Worm (Caenorhabditis elegans) whole organism, L4 larva: Measurements from ENCODE around the gene glrx-5.

ENCODE experiments used
- D1046.2 ChIP-seq: fragments of 200-800 bp; sonication (Bioruptor generic); IDR thresholded peaks from 2 replicates; pipeline ENCODE4 v1.3.6; 2022; ENCODE audit warnings: missing genetic modification characterization, missing compliant biosample characterization
- F49E8.2 ChIP-seq: sonication (generic microtip); optimal IDR thresholded peaks from 2 replicates; lab custom pipeline; 2016; ENCODE audit warnings: missing compliant biosample characterization, mild to moderate bottlenecking, missing genetic modification characterization, borderline replicate concordance
- R02D3.7 ChIP-seq: fragments of 150-350 bp; sonication (generic microtip); optimal IDR thresholded peaks from 3 replicates; lab custom pipeline; 2014; ENCODE audit warnings: missing biosample characterization, missing genetic modification characterization
- T20F7.1 ChIP-seq: fragments of 200-800 bp; sonication (Bioruptor generic); optimal IDR thresholded peaks from 2 replicates; lab custom pipeline; 2018; ENCODE audit warnings: mild to moderate bottlenecking, missing genetic modification characterization, missing compliant biosample characterization
- T26A8.4 ChIP-seq: fragments of 200-800 bp; sonication (Bioruptor generic); IDR thresholded peaks from 2 replicates; pipeline ENCODE4 v1.3.6; 2022; ENCODE audit warnings: missing genetic modification characterization, missing compliant biosample characterization
- Y48G9A.11 ChIP-seq: fragments of 200-800 bp; sonication (Bioruptor generic); IDR thresholded peaks from 2 replicates; pipeline ENCODE4 v1.3.6; 2022; ENCODE audit warnings: missing genetic modification reagents, missing genetic modification characterization, missing compliant biosample characterization
- ZK337.2 ChIP-seq: fragments of 200-800 bp; sonication (Bioruptor generic); IDR thresholded peaks from 2 replicates; pipeline ENCODE4 v1.3.6; 2022; ENCODE audit warnings: missing genetic modification reagents, missing genetic modification characterization, missing compliant biosample characterization
- ZK546.5 ChIP-seq, 2 experiments: sonication (generic microtip); optimal IDR thresholded peaks; 2 replicates each; lab custom pipeline; 2017; ENCODE audit warnings: missing biosample characterization in 2 of 2, missing genetic modification characterization in 2 of 2
- ama-1 ChIP-seq: fragments of 150-350 bp; optimal IDR thresholded peaks from 2 replicates; lab custom pipeline; 2014; ENCODE audit warnings: inconsistent platforms, mixed read lengths
- ceh-20 ChIP-seq: fragments of 200-800 bp; sonication (Bioruptor generic); IDR thresholded peaks from 2 replicates; pipeline ENCODE4 v1.3.6; 2022; ENCODE audit warnings: missing genetic modification reagents, missing genetic modification characterization, missing compliant biosample characterization
- ceh-28 ChIP-seq: fragments of 150-350 bp; optimal IDR thresholded peaks from 2 replicates; lab custom pipeline; 2014; ENCODE audit warnings: missing biosample characterization, missing genetic modification reagents, missing genetic modification characterization
- ceh-44 ChIP-seq: fragments of 200-800 bp; sonication (Bioruptor generic); IDR thresholded peaks from 2 replicates; pipeline ENCODE4 v1.3.6; 2022; ENCODE audit warnings: missing genetic modification reagents, missing genetic modification characterization, missing compliant biosample characterization
- ceh-82 ChIP-seq: sonication (generic microtip); optimal IDR thresholded peaks from 2 replicates; lab custom pipeline; 2017; ENCODE audit warnings: missing biosample characterization, missing genetic modification characterization
- ces-1 ChIP-seq: fragments of 150-350 bp; sonication (generic microtip); optimal IDR thresholded peaks from 4 replicates; lab custom pipeline; 2014; ENCODE audit warnings: missing biosample characterization, missing genetic modification reagents, missing genetic modification characterization
- cey-2 ChIP-seq: sonication (generic microtip); optimal IDR thresholded peaks from 3 replicates; lab custom pipeline; 2017; ENCODE audit warnings: missing genetic modification characterization, mild to moderate bottlenecking, missing compliant biosample characterization, antibody characterized with exemption, borderline replicate concordance; ENCODE audit not compliant: insufficient read depth
- daf-8 ChIP-seq: fragments of 200-800 bp; sonication (Bioruptor generic); IDR thresholded peaks from 2 replicates; pipeline ENCODE4 v1.3.6; 2022; ENCODE audit warnings: missing genetic modification characterization, missing compliant biosample characterization
- dmd-6 ChIP-seq: fragments of 200-800 bp; sonication (Bioruptor generic); IDR thresholded peaks from 2 replicates; pipeline ENCODE4 v1.3.6; 2022; ENCODE audit warnings: missing genetic modification reagents, missing genetic modification characterization, missing compliant biosample characterization
- duxl-1 ChIP-seq: sonication (generic microtip); optimal IDR thresholded peaks from 2 replicates; lab custom pipeline; 2016; ENCODE audit warnings: mild to moderate bottlenecking, missing genetic modification characterization, moderate library complexity, missing compliant biosample characterization; ENCODE audit not compliant: poor library complexity
- dve-1 ChIP-seq: sonication (generic microtip); optimal IDR thresholded peaks from 2 replicates; lab custom pipeline; 2017; ENCODE audit warnings: antibody characterized with exemption, mild to moderate bottlenecking, missing genetic modification characterization, missing compliant biosample characterization; ENCODE audit not compliant: insufficient read depth
- egl-43 ChIP-seq: fragments of 200-800 bp; sonication (Bioruptor generic); IDR thresholded peaks from 2 replicates; pipeline ENCODE4 v1.3.6; 2022; ENCODE audit warnings: missing genetic modification reagents, missing genetic modification characterization, missing compliant biosample characterization
- fos-1 ChIP-seq: fragments of 150-350 bp; optimal IDR thresholded peaks from 2 replicates; lab custom pipeline; 2014; ENCODE audit warnings: missing biosample characterization, missing genetic modification characterization
- gei-8 ChIP-seq: fragments of 200-800 bp; sonication (Bioruptor generic); optimal IDR thresholded peaks from 2 replicates; lab custom pipeline; 2018; ENCODE audit warnings: mild to moderate bottlenecking, missing genetic modification characterization, missing compliant biosample characterization
- hif-1 ChIP-seq, 2 experiments: sonication (generic microtip); optimal IDR thresholded peaks; 2 replicates each; lab custom pipeline; 2016 to 2017; ENCODE audit warnings: missing compliant biosample characterization in 2 of 2, missing genetic modification characterization in 2 of 2, missing genetic modification reagents in 2 of 2, missing genotype in 2 of 2, mild to moderate bottlenecking in 1 of 2
- hlh-11 ChIP-seq: fragments of 200-800 bp; sonication (Bioruptor generic); optimal IDR thresholded peaks from 2 replicates; lab custom pipeline; 2018; ENCODE audit warnings: mild to moderate bottlenecking, missing genetic modification characterization, missing compliant biosample characterization
- hlh-30 ChIP-seq: sonication (generic microtip); optimal IDR thresholded peaks from 2 replicates; lab custom pipeline; 2017; ENCODE audit warnings: antibody characterized with exemption, mild to moderate bottlenecking, missing genetic modification characterization, missing compliant biosample characterization; ENCODE audit not compliant: insufficient read depth
- lin-13 ChIP-seq: fragments of 150-350 bp; optimal IDR thresholded peaks from 2 replicates; lab custom pipeline; 2014; ENCODE audit warnings: missing biosample characterization, missing genetic modification reagents, missing genetic modification characterization
- lin-38 ChIP-seq: fragments of 200-800 bp; sonication (Bioruptor generic); IDR thresholded peaks from 2 replicates; pipeline ENCODE4 v1.3.6; 2022; ENCODE audit warnings: missing genetic modification reagents, missing genetic modification characterization, missing compliant biosample characterization
- lir-3 ChIP-seq: sonication (generic microtip); optimal IDR thresholded peaks from 2 replicates; lab custom pipeline; 2016; ENCODE audit warnings: mild to moderate bottlenecking, missing genetic modification characterization, missing compliant biosample characterization
- madf-9 ChIP-seq: fragments of 200-800 bp; sonication (Bioruptor generic); conservative IDR thresholded peaks from 2 replicates; pipeline ENCODE4 v1.3.6; 2022; ENCODE audit warnings: missing genetic modification reagents, missing genetic modification characterization, missing compliant biosample characterization
- mep-1 ChIP-seq: fragments of 150-350 bp; sonication (generic microtip); optimal IDR thresholded peaks from 3 replicates; lab custom pipeline; 2014; ENCODE audit warnings: missing biosample characterization, missing genetic modification characterization
- nhr-10 ChIP-seq: fragments of 150-350 bp; optimal IDR thresholded peaks from 2 replicates; lab custom pipeline; 2014; ENCODE audit warnings: missing biosample characterization, missing genetic modification characterization
- nhr-25 ChIP-seq: sonication (generic microtip); optimal IDR thresholded peaks from 2 replicates; lab custom pipeline; 2017; ENCODE audit warnings: missing genetic modification characterization, mild to moderate bottlenecking, missing compliant biosample characterization, antibody characterized with exemption, moderate library complexity, borderline replicate concordance; ENCODE audit not compliant: insufficient read depth
- nhr-28 ChIP-seq: fragments of 150-350 bp; optimal IDR thresholded peaks from 2 replicates; lab custom pipeline; 2014; ENCODE audit warnings: missing biosample characterization, missing genetic modification characterization
- nhr-48 ChIP-seq: sonication (generic microtip); optimal IDR thresholded peaks from 2 replicates; lab custom pipeline; 2016; ENCODE audit warnings: mild to moderate bottlenecking, missing genetic modification characterization, missing compliant biosample characterization
- nhr-6 ChIP-seq: fragments of 150-350 bp; optimal IDR thresholded peaks from 2 replicates; lab custom pipeline; 2014; ENCODE audit warnings: missing biosample characterization, missing genetic modification characterization
- nhr-77 ChIP-seq: fragments of 150-350 bp; optimal IDR thresholded peaks from 2 replicates; lab custom pipeline; 2014; ENCODE audit warnings: missing biosample characterization, missing genetic modification characterization
- pha-4 ChIP-seq, 2 experiments: fragments of 150-350 bp in 1 of 2; fragments of 200-800 bp in 1 of 2; sonication (Bioruptor generic) in 1 of 2; IDR thresholded peaks in 1 of 2; optimal IDR thresholded peaks in 1 of 2; 2 replicates each; pipeline versions ENCODE4 v1.3.6 to Lab custom; 2014 to 2022; ENCODE audit warnings: missing genetic modification characterization in 2 of 2, missing genetic modification reagents in 2 of 2, missing biosample characterization in 1 of 2, missing compliant biosample characterization in 1 of 2
- php-3 ChIP-seq: fragments of 200-800 bp; sonication (Bioruptor generic); IDR thresholded peaks from 2 replicates; pipeline ENCODE4 v1.3.6; 2022; ENCODE audit warnings: missing genetic modification reagents, missing genetic modification characterization, missing compliant biosample characterization
- pqm-1 ChIP-seq: sonication (generic microtip); optimal IDR thresholded peaks from 2 replicates; lab custom pipeline; 2017; ENCODE audit warnings: missing biosample characterization, missing genetic modification characterization
- rbr-2 ChIP-seq: sonication (generic microtip); optimal IDR thresholded peaks from 2 replicates; lab custom pipeline; 2016; ENCODE audit warnings: missing genotype, missing genetic modification characterization, missing compliant biosample characterization
- sdz-12 ChIP-seq: fragments of 200-800 bp; sonication (Bioruptor generic); optimal IDR thresholded peaks from 2 replicates; lab custom pipeline; 2018; ENCODE audit warnings: mild to moderate bottlenecking, missing genetic modification characterization, missing compliant biosample characterization
- set-16 ChIP-seq: fragments of 200-800 bp; sonication (Bioruptor generic); IDR thresholded peaks from 2 replicates; pipeline ENCODE4 v1.3.6; 2022; ENCODE audit warnings: missing genetic modification reagents, missing genetic modification characterization, missing compliant biosample characterization
- snpc-4 ChIP-seq: fragments of 150-350 bp; optimal IDR thresholded peaks from 2 replicates; lab custom pipeline; 2014; ENCODE audit warnings: missing biosample characterization, missing genetic modification characterization
- spr-1 ChIP-seq: sonication (generic microtip); optimal IDR thresholded peaks from 2 replicates; lab custom pipeline; 2016; ENCODE audit warnings: mild to moderate bottlenecking, missing genetic modification characterization, missing compliant biosample characterization
- tag-97 ChIP-seq: fragments of 200-800 bp; sonication (Bioruptor generic); IDR thresholded peaks from 2 replicates; pipeline ENCODE4 v1.3.6; 2022; ENCODE audit warnings: missing genetic modification characterization, missing compliant biosample characterization
- unc-39 ChIP-seq: sonication (generic microtip); optimal IDR thresholded peaks from 2 replicates; lab custom pipeline; 2017; ENCODE audit warnings: missing biosample characterization, missing genetic modification characterization
- zfp-2 ChIP-seq: sonication (generic microtip); optimal IDR thresholded peaks from 2 replicates; lab custom pipeline; 2016; ENCODE audit warnings: mild to moderate bottlenecking, missing genetic modification characterization, missing compliant biosample characterization
- zfp-3 ChIP-seq: fragments of 200-800 bp; sonication (Bioruptor generic); conservative IDR thresholded peaks from 2 replicates; pipeline ENCODE4 v1.3.6; 2022; ENCODE audit warnings: missing genetic modification reagents, missing genetic modification characterization, missing compliant biosample characterization
- zip-11 ChIP-seq: fragments of 200-800 bp; sonication (Bioruptor generic); IDR thresholded peaks from 2 replicates; pipeline ENCODE4 v1.3.6; 2022; ENCODE audit warnings: missing genetic modification characterization, missing compliant biosample characterization
- ztf-11 ChIP-seq: fragments of 150-350 bp; optimal IDR thresholded peaks from 2 replicates; lab custom pipeline; 2014; ENCODE audit warnings: missing biosample characterization, missing genetic modification characterization
- ztf-7 ChIP-seq: fragments of 150-350 bp; optimal IDR thresholded peaks from 2 replicates; lab custom pipeline; 2014; ENCODE audit warnings: missing biosample characterization, missing genetic modification characterization

Gene glrx-5

DNA sequence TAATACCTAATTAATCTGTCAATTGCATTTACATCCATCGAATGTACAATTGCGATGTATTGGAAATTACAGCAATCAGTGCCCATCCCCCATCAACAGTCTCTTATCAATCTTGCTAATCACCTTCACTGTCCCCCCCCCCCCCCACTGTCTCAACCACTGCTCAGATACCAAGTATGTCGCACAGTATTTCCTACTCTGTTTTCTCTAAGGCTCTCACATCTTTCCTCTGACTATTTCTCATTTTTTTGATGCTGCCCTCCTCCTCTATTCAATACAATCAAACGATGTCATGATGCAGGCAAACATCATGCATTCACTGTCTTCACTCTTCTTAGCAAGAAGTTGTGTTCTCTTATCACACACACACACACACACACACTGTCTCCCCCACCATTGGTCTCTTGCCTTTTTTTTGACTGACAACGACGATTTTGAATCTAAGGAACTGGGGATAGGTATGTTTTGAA, 46.1 kb downstream of the glrx-5 start, which contains the start of the genes zip-12 and Y75B8A.63 (continued):
- no peak for TF ChIP-seq sdz-12 (GFP tag; lab: Kevin White, UChicago)
- peak; percentile 54 for TF ChIP-seq set-16
- TF ChIP-seq rbr-2 (tag; lab: Kevin White, UChicago) = no peak
- no peak for TF ChIP-seq lir-3 (tag; lab: Kevin White, UChicago)
- no peak for TF ChIP-seq nhr-10 (tag; lab: Kevin White, UChicago)
- TF ChIP-seq cey-2 (tag; lab: Kevin White, UChicago) = no peak
- TF ChIP-seq R02D3.7 (tag; lab: Kevin White, UChicago) = no peak
- no peak for TF ChIP-seq ZK546.5 (tag; optimal IDR thresholded peaks at IDR 0.05; lab: Kevin White, UChicago)
- TF ChIP-seq ces-1 (GFP tag; lab: Kevin White, UChicago) = no peak
- peak; percentile 70 for TF ChIP-seq dve-1 (tag; lab: Kevin White, UChicago)
- TF ChIP-seq ceh-44 = no peak
- no peak for TF ChIP-seq nhr-25 (tag; lab: Kevin White, UChicago)
- TF ChIP-seq ceh-28 (tag; lab: Kevin White, UChicago) = no peak
- TF ChIP-seq hlh-11 (tag; lab: Kevin White, UChicago) = peak; percentile 90
- no peak for TF ChIP-seq nhr-6 (tag; lab: Kevin White, UChicago)
- TF ChIP-seq T26A8.4 (GFP tag; lab: Robert Waterston, UW) = no peak
- 0 out of 2 replicates have a peak, but pooled peaks have one; percentile 31 for TF ChIP-seq pha-4 (GFP tag; IDR thresholded peaks at IDR 0.05; lab: Robert Waterston, UW)
- no peak for TF ChIP-seq pha-4 (tag; optimal IDR thresholded peaks at IDR 0.05; lab: Kevin White, UChicago)
- TF ChIP-seq spr-1 (tag; lab: Kevin White, UChicago) = no peak
- no peak for TF ChIP-seq tag-97
- TF ChIP-seq ZK337.2 (GFP tag; lab: Robert Waterston, UW) = no peak
- TF ChIP-seq egl-43 (GFP tag; lab: Robert Waterston, UW) = no peak
- TF ChIP-seq nhr-77 (tag; lab: Kevin White, UChicago) = no peak
- no peak for TF ChIP-seq ztf-11 (tag; lab: Kevin White, UChicago)
- no peak for TF ChIP-seq T20F7.1 (GFP tag; lab: Kevin White, UChicago)
- peak; percentile 18 for TF ChIP-seq gei-8
- no peak for TF ChIP-seq fos-1
- no peak for TF ChIP-seq daf-8 (GFP tag; lab: Robert Waterston, UW)
- no peak for TF ChIP-seq zfp-3 (GFP tag; lab: Robert Waterston, UW)
- TF ChIP-seq dmd-6 (GFP tag; lab: Robert Waterston, UW) = peak; percentile 55
- TF ChIP-seq unc-39 (tag; lab: Kevin White, UChicago) = no peak
- TF ChIP-seq lin-13 = no peak
- TF ChIP-seq madf-9 = no peak
- no peak for TF ChIP-seq hif-1 (tag; optimal IDR thresholded peaks at IDR 0.05; lab: Kevin White, UChicago)
- TF ChIP-seq hlh-30 (tag; lab: Kevin White, UChicago) = peak; percentile 80
- TF ChIP-seq snpc-4 (tag; lab: Kevin White, UChicago) = no peak
- peak; percentile 85 for TF ChIP-seq nhr-28
- no peak for TF ChIP-seq ceh-20 (GFP tag; lab: Robert Waterston, UW)
- no peak for TF ChIP-seq ama-1 (lab: Kevin White, UChicago)
- TF ChIP-seq F49E8.2 (tag; lab: Kevin White, UChicago) = no peak
- TF ChIP-seq zfp-2 = no peak
- peak; percentile 47 for TF ChIP-seq mep-1 (tag; lab: Kevin White, UChicago)
- no peak for TF ChIP-seq zip-11
- no peak for TF ChIP-seq php-3 (GFP tag; lab: Robert Waterston, UW)
- peak; percentile 52 for TF ChIP-seq pqm-1
- no peak for TF ChIP-seq D1046.2
- TF ChIP-seq Y48G9A.11 = no peak
- no peak for TF ChIP-seq ceh-82
- no peak for TF ChIP-seq ztf-7 (tag; lab: Kevin White, UChicago)
- peak; percentile 20; the same call in 1 of the 2 replicates for TF ChIP-seq lin-38
- TF ChIP-seq nhr-48 (tag; lab: Kevin White, UChicago) = no peak
- TF ChIP-seq duxl-1 (tag; lab: Kevin White, UChicago) = no peak
